Fruit fly (Drosophila melanogaster): ENCODE measurements around the gene CG10301.

DNA sequence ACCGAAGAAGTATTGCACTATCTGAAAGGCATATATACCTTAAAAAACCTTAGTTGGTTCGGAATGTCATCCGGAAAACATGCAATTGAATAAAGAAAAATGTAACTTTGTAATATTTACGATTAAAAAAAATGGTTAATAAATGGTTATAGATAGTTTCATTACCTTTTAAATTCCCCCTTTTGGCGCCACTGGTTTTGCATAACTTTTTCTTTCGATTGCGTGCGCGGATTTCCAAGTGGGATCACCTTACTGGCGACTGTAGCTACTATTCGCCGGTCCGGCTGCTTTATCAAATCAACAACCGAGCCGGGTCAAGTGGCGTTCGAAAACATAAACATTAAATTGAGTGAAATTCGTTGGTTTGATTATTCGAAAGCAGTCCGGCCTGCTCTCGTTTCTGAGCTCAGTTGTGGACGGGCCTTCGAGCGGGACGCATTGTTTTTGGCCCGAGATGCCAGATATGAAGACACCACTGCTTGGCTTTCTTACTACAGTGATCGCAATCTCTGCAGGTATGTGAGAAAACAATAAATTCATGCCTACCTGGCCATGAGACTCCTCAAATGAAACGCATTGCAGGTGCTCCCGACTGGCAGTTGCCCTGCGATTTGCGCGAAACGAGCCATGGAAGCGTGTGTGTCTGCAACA is 5.5 kb upstream of the CG10301 start, which contains the start of gene Gba1b:
- TF ChIP-seq EcR (GFP tag; optimal IDR thresholded peaks at IDR 0.05) (no peak), usp (GFP tag; optimal IDR thresholded peaks at IDR 0.05) (no peak), pan (optimal IDR thresholded peaks at IDR 0.05) (no peak), psq (optimal IDR thresholded peaks at IDR 0.05) (no peak)
